Fruit fly (Drosophila melanogaster) whole organism: ENCODE results near the gene CycY.

Experiments
- CG8478 ChIP-seq: fragments of >200 bp; optimal IDR thresholded peaks from 2 replicates; lab custom pipeline; 2018; ENCODE audit warnings: inconsistent platforms
- Dll ChIP-seq: fragments of >200 bp; optimal IDR thresholded peaks from 2 replicates; lab custom pipeline; 2017
- EcR ChIP-seq, 2 experiments: fragments of >200 bp; optimal IDR thresholded peaks; 2 replicates each; lab custom pipeline; 2017; ENCODE audit warnings: missing biosample characterization in 2 of 2, missing genetic modification characterization in 2 of 2, missing genetic modification reagents in 2 of 2
- pan ChIP-seq: fragments of >200 bp; optimal IDR thresholded peaks from 2 replicates; lab custom pipeline; 2017
- psq ChIP-seq: fragments of >200 bp; optimal IDR thresholded peaks from 2 replicates; lab custom pipeline; 2017
- usp ChIP-seq: fragments of >200 bp; optimal IDR thresholded peaks from 2 replicates; lab custom pipeline; 2017; ENCODE audit warnings: missing biosample characterization, missing genetic modification characterization, mixed read lengths

DNA sequence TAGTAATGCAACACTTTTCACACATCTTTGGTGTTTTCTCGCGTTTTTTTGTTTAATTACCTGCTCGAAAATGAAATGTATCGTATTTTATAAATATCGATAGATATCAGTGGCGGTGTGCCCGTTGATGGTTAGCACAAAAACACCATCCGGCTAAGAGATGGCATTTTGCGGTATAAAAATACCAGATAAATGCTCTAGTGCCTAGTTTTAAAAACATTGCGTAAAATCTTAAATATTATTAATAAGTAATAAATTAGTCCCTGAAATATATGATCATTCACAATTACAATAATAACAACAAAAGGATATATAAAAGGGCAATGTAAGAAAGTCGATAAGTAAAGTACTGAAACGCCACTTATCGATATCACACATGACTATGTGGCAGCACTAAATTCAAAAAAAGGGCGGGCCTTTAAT lies at the start of gene CycY:
- TF ChIP-seq EcR (GFP tag; optimal IDR thresholded peaks at IDR 0.05; lab: Kevin White, UChicago) (no peak), usp (GFP tag; lab: Kevin White, UChicago) (no peak), Dll (no peak), pan (no peak), CG8478 (lab: Kevin White, UChicago) (no peak), psq (no peak)
